Fruit fly (Drosophila melanogaster): ENCODE measurements around the gene HDAC4.

Gene HDAC4

DNA sequence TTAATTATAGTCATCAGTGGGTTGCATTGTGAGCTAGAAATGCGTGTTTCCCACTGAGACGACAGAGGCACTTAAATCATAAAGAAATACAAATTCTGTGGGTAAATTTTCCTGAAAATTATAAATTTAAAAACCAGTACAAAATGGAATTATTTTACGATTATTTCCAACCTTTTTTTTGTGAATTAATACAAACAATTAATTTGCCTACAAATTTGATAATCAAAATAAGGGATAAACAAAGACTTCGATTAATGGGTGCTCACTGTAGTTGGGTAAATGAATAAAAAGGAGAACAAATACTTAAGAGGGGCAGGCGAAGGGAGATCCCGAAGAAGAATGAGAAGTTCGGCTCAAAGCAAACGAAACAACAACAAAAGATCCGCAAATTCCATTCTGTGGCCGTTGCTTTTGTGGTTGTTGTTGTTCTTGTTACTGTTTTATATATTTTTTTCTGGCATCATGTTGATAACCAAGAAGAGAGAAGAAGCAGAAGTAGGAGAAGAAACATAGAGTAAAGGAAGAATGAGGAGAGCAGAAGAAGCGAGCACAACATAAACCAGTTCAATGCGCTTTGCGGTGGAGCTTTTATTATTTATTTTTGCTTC, 1.4 kb downstream of the HDAC4 start:
- TF ChIP-seq Myc (optimal IDR thresholded peaks at IDR 0.05) (no peak), sv (GFP tag; optimal IDR thresholded peaks at IDR 0.05) (no peak), dmrt93B (GFP tag; optimal IDR thresholded peaks at IDR 0.05) (no peak), pan (optimal IDR thresholded peaks at IDR 0.05) (no peak), psq (GFP tag; optimal IDR thresholded peaks at IDR 0.05) (peak; percentile 97), br (GFP tag; optimal IDR thresholded peaks at IDR 0.05) (peak; percentile 11), fru (GFP tag; optimal IDR thresholded peaks at IDR 0.05) (no peak), Hr78 (GFP tag; optimal IDR thresholded peaks at IDR 0.05) (no peak), Hr83 (GFP tag; optimal IDR thresholded peaks at IDR 0.05; ENCODE audit: poor library complexity, severe bottlenecking) (no peak), woc (GFP tag; optimal IDR thresholded peaks at IDR 0.05) (peak; percentile 37), Mio (GFP tag; optimal IDR thresholded peaks at IDR 0.05) (no peak), CrebA (GFP tag; optimal IDR thresholded peaks at IDR 0.05; ENCODE audit: borderline replicate concordance) (no peak), Abd-B (GFP tag; optimal IDR thresholded peaks at IDR 0.05) (no peak), Vsx2 (GFP tag; optimal IDR thresholded peaks at IDR 0.05; ENCODE audit: partially characterized antibody) (no peak), ey (GFP tag; optimal IDR thresholded peaks at IDR 0.05) (no peak)

DNA sequence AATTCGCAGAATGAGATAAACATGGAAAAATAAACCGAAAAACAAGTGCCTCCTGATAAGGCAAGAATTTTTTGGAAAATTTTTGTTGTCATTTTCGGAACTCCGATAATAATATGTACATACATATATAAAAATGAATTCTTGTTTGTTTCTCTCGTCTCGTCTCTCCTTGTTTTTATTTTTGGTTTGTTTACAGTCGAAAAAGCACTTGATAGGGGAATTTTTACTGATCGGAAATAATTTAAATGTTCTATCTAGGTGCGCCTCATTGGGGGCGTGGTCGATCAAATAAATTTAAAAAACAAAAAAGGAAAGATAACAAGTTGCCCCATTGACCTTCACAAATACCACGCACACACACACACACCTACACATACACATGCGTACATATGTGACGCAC, 2.7 kb downstream of the HDAC4 start:
- TF ChIP-seq usp (GFP tag; optimal IDR thresholded peaks at IDR 0.05) (no peak), Myc (optimal IDR thresholded peaks at IDR 0.05) (no peak), Mio (GFP tag; optimal IDR thresholded peaks at IDR 0.05) (no peak), rgr (GFP tag; optimal IDR thresholded peaks at IDR 0.05) (peak; percentile 2), lola (GFP tag; optimal IDR thresholded peaks at IDR 0.05) (no peak), h (GFP tag; optimal IDR thresholded peaks at IDR 0.05) (no peak), Hr78 (GFP tag; optimal IDR thresholded peaks at IDR 0.05) (no peak), brk (GFP tag; optimal IDR thresholded peaks at IDR 0.05) (no peak), Dfd (GFP tag; optimal IDR thresholded peaks at IDR 0.05) (no peak), CrebA (GFP tag; optimal IDR thresholded peaks at IDR 0.05; ENCODE audit: borderline replicate concordance) (no peak), jim (GFP tag; optimal IDR thresholded peaks at IDR 0.05) (no peak), dsf (GFP tag; optimal IDR thresholded peaks at IDR 0.05; ENCODE audit: borderline replicate concordance) (no peak), OdsH (GFP tag; optimal IDR thresholded peaks at IDR 0.05) (no peak), dl (GFP tag; optimal IDR thresholded peaks at IDR 0.05; ENCODE audit: insufficient read depth in 1 of 2, partially characterized antibody in 2 of 2) (no peak), Rel (GFP tag; optimal IDR thresholded peaks at IDR 0.05) (no peak), Rel (tag; optimal IDR thresholded peaks at IDR 0.05) (peak; percentile 91), Dif (GFP tag; optimal IDR thresholded peaks at IDR 0.05; ENCODE audit: partially characterized antibody) (no peak)

DNA sequence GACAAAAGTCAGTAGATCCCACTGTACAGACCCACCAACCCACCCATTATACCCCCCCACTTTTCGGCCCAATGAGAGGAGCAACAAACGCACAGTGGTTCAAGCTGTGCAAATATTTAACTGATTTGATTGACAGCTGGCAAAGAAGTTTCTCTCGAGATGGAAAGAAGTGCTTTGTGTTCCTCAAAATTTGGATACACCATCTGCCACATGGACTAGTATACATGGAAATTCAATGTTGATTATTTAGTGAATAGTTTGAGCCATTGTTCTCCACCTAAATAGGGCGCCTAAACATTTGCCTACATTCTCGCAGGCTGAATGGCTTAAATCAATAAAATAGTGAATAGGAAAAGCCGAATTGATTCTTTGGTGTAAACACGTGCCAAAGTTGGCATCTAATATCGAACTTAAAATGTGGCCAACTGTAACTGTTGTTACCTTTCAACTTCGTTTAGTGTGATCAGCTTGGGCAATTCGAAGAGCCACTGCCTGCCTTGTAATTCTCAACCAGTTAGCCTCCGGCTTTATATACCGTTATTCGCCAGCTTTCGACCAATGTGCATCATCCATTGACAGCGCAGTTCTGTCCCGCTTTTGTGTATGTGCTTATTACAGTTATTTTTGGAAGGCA, 4.1 kb downstream of the HDAC4 start:
- TF ChIP-seq Hr78 (GFP tag; optimal IDR thresholded peaks at IDR 0.05) (no peak), Rel (GFP tag; optimal IDR thresholded peaks at IDR 0.05) (no peak), Rel (tag; optimal IDR thresholded peaks at IDR 0.05) (no peak), psq (GFP tag; optimal IDR thresholded peaks at IDR 0.05) (no peak), h (GFP tag; optimal IDR thresholded peaks at IDR 0.05) (no peak), Mio (GFP tag; optimal IDR thresholded peaks at IDR 0.05) (no peak), sage (GFP tag; optimal IDR thresholded peaks at IDR 0.05) (no peak), tai (GFP tag; optimal IDR thresholded peaks at IDR 0.05) (no peak), brk (GFP tag; optimal IDR thresholded peaks at IDR 0.05) (no peak), Jra (GFP tag; optimal IDR thresholded peaks at IDR 0.05) (no peak), woc (GFP tag; optimal IDR thresholded peaks at IDR 0.05) (no peak), jim (GFP tag; optimal IDR thresholded peaks at IDR 0.05) (no peak), Hr83 (GFP tag; optimal IDR thresholded peaks at IDR 0.05; ENCODE audit: poor library complexity, severe bottlenecking) (no peak), sv (GFP tag; optimal IDR thresholded peaks at IDR 0.05) (no peak), GATAd (GFP tag; optimal IDR thresholded peaks at IDR 0.05) (no peak), Dfd (GFP tag; optimal IDR thresholded peaks at IDR 0.05) (no peak)

DNA sequence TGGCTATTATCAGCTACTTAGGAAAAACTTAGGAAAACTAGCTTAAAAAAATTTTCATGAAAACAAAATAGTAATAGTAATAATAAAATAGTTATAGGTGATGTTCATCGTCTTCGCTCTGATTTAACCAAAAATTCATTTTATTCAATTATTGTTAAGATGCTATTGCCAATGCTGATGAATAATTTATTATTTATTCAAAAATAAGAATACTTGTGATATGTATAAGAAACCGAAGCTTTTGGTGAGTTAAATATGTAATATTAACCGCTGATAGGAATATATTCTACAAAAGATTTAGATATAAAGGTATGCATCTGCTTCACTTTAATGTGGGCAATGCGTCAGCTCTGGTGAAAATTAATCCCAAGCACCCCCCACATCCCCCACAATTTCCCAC, 4.7 kb downstream of the HDAC4 start:
- TF ChIP-seq Hr83 (GFP tag; optimal IDR thresholded peaks at IDR 0.05; ENCODE audit: poor library complexity, severe bottlenecking) (no peak), psq (GFP tag; optimal IDR thresholded peaks at IDR 0.05) (no peak), Rel (GFP tag; optimal IDR thresholded peaks at IDR 0.05) (no peak), Rel (tag; optimal IDR thresholded peaks at IDR 0.05) (no peak), Dif (GFP tag; optimal IDR thresholded peaks at IDR 0.05; ENCODE audit: partially characterized antibody) (no peak), br (GFP tag; optimal IDR thresholded peaks at IDR 0.05) (no peak), Sp1 (GFP tag; optimal IDR thresholded peaks at IDR 0.05) (no peak), foxo (GFP tag; optimal IDR thresholded peaks at IDR 0.05) (no peak), CG32264 (GFP tag; optimal IDR thresholded peaks at IDR 0.05) (no peak), usp (GFP tag; optimal IDR thresholded peaks at IDR 0.05) (no peak), woc (GFP tag; optimal IDR thresholded peaks at IDR 0.05) (no peak), brk (GFP tag; optimal IDR thresholded peaks at IDR 0.05) (no peak), dl (GFP tag; optimal IDR thresholded peaks at IDR 0.05; ENCODE audit: insufficient read depth in 1 of 2, partially characterized antibody in 2 of 2) (no peak), GATAd (GFP tag; optimal IDR thresholded peaks at IDR 0.05) (no peak), Jra (GFP tag; optimal IDR thresholded peaks at IDR 0.05) (no peak), CG9705 (GFP tag; optimal IDR thresholded peaks at IDR 0.05) (no peak), dsf (GFP tag; optimal IDR thresholded peaks at IDR 0.05; ENCODE audit: borderline replicate concordance) (no peak), Mio (GFP tag; optimal IDR thresholded peaks at IDR 0.05) (no peak), h (GFP tag; optimal IDR thresholded peaks at IDR 0.05) (no peak), N (GFP tag; optimal IDR thresholded peaks at IDR 0.05) (no peak), HLH106 (tag; optimal IDR thresholded peaks at IDR 0.05) (no peak)
